Fruit fly (Drosophila melanogaster): ENCODE measurements around the gene png.

dm6 chrX:1353322-1354212, 3.8 kb downstream of the png start, which contains the start of the genes CG12773 and CG11417:
- no peak for TF ChIP-seq Antp (GFP tag; optimal IDR thresholded peaks at IDR 0.05)
- no peak for TF ChIP-seq kni (GFP tag; optimal IDR thresholded peaks at IDR 0.05)
- TF ChIP-seq Neu2 (GFP tag; optimal IDR thresholded peaks at IDR 0.05; ENCODE audit: borderline replicate concordance): no peak
- peak; percentile 58; the same call in 1 of the 2 replicates for TF ChIP-seq CG42726 (GFP tag; IDR thresholded peaks at IDR 0.05; ENCODE audit: partially characterized antibody)
- no peak for TF ChIP-seq CG12942 (GFP tag; optimal IDR thresholded peaks at IDR 0.05)
- TF ChIP-seq lola (GFP tag; optimal IDR thresholded peaks at IDR 0.05): no peak
- no peak for TF ChIP-seq CG11696 (GFP tag; IDR thresholded peaks at IDR 0.05)
- no peak for TF ChIP-seq Adf1 (GFP tag; IDR thresholded peaks at IDR 0.05)
- TF ChIP-seq ro (GFP tag; IDR thresholded peaks at IDR 0.05): no peak
- TF ChIP-seq Jarid2 (GFP tag; optimal IDR thresholded peaks at IDR 0.05): no peak
- TF ChIP-seq hkb (optimal IDR thresholded peaks at IDR 0.05): no peak
- no peak for TF ChIP-seq hkb (GFP tag; IDR thresholded peaks at IDR 0.05)
